Fruit fly (Drosophila melanogaster) ovary, adult (tissue): ENCODE data around the gene cype.
A peak's percentile ranks its signal among the peaks of the same experiment; 100 is the strongest.

Experiments
- CG17801 ChIP-seq: fragments of 200-800 bp; optimal IDR thresholded peaks from 2 replicates; lab custom pipeline; 2019; ENCODE audit warnings: missing biosample characterization, mild to moderate bottlenecking, missing genetic modification characterization, moderate library complexity; ENCODE audit not compliant: partially characterized antibody

cype gene

DNA sequence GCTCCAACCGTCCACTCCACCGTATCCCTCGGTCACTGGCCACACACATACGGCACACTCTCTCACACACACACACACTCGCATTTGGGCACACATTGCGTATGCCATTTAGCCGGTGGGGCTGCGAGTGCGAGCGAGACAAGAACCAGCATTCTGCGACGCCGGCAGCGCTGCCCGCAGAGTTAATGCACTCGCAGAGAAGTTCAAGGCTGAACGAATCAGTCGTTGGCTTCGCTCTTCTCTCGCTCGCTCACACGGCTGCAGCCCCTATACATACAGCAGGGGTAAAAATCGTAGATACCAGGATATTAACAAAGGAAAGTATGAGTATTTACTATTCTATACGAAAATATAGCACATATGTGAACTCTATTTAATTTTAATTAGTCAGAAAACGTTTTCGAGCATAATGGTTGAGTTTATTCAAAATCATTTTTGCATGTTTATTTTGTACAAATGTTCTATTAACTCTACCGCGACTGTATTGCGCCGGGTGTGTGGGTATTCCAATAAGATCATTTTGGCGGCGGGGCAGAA lies 34.0 kb upstream of the cype start:
- peak; percentile 94 for TF ChIP-seq CG17801

DNA sequence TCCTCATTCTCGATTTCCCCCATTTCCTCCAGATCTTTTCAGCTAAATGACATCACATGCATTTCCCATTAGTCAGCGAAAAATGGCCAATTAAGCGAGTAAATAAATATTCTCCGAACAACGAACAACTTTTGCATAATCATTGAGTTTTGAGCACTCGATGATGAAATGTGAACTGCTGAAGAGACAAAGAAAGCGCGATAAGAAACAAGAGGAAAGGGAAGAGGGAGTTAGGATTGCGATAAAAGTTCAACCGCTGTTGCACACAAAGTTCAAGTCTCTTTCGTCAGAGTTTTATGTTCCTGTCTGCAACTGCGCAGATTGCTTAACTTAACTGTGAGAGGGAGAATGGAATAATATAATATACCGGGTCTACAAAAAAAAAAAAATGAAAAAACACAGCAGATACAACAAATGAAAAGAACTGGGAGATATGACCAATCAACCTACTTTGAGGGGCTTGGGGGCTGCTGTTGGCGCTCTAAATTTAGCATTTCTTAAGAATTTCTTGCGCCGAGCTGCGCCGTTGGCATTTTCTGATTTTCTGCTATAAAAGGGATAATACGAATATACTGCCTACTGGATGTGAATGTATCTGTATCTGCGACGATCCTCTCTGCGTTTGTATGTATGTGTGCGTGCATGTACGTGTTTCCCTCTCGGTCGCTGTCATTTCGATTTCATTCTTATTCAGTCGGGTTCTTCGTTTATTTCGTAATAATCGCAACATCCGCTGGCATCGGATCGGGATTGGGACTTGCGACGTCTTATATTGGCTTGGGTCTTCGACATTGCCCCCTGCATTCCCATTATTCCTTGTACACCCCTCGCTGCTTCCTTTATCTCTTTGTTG lies 32.4 kb upstream of the cype start:
- peak; percentile 17 for TF ChIP-seq CG17801

DNA sequence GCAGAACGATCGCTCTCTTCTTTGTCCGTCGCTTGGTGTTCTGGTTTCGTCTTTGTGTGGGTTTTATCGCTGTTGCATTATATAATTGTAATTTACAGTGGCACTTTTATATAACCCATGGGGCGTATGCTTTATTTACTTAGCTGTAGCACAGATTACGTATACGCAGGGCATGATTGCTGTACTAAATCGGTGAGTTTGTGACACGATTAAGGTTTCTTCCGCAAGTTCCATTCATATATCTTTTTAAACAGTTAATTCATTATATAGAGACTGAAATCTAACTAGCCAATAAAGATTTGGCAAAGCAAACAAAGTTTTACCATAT lies 31.8 kb upstream of the cype start:
- no peak for TF ChIP-seq CG17801

DNA sequence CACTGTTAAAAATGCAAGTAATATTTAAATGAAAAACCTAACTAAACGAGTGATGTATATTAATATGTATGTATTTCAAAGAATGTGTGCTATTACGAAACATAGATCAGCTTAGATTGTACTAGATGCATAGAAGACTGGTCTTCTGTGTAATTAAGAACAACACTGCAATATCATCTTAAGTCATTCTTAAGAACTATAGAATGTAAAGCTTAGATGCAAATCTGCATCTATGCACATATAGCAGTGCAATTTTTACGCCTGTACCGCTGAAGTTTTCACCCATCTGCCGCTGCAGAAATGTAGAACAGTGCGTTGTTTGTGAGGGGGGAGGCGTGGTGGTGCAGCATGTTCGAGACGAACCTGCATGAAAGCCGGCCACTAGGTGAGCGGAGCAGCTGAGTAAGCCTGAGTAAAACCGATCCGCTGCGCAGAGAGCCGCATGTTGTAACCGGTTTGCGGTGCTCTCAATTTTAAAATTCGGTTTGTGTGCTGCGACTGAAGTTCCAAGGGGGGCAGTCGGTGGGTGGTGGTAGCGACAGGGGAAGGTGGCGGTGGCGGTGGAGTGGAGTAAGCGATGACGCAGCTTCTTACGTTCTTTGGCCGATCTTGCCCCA lies 30.2 kb upstream of the cype start:
- TF ChIP-seq CG17801 = peak; percentile 31

DNA sequence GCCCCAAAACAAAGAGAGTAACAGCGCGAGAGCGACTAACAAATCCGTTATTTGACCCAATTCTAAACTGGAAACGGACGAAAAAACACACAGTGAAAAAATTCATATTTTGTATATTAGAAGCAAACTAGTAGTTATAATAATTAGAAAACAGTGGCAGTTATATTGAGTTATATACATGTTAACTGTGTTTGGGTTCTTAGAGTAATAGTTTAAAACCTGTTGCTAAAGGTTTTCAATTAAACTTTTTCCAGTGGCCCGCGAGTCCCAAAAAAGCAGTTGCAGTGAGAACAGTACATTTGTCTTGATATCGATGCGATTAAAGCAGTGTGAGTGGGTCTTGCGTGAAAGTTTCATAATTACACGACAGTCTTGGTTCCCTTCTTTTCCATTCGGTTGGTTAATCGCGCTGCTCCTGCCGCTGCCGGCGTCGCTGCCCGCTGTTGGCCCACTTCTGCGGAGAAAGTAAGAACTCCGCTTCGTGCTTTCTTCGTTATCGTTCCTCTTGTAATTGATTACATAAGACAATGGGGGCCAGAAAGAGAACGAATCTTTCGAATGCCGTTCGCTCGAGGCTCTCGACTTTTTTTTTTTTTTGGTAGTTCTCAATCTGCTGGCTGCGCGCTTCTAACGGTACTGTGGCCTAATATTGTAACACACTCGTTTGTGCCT lies 29.6 kb upstream of the cype start:
- no peak for TF ChIP-seq CG17801

DNA sequence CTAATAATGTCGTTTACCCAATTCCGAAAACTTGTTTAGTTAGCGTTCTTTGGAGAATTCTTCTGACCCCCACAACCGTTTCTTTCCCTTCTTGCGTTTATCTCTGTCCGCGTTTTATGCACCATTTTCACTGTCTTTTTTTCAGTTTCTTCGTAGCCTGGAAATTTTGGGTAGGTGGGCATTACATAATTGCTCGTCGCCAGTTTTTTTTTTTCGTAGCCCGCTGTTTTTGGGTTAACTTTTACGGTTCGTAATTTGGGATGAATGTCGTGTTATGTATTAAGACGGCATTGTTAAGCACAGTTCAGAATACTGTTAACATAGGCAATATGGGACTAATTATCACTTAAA lies 29.1 kb upstream of the cype start:
- no peak for TF ChIP-seq CG17801

DNA sequence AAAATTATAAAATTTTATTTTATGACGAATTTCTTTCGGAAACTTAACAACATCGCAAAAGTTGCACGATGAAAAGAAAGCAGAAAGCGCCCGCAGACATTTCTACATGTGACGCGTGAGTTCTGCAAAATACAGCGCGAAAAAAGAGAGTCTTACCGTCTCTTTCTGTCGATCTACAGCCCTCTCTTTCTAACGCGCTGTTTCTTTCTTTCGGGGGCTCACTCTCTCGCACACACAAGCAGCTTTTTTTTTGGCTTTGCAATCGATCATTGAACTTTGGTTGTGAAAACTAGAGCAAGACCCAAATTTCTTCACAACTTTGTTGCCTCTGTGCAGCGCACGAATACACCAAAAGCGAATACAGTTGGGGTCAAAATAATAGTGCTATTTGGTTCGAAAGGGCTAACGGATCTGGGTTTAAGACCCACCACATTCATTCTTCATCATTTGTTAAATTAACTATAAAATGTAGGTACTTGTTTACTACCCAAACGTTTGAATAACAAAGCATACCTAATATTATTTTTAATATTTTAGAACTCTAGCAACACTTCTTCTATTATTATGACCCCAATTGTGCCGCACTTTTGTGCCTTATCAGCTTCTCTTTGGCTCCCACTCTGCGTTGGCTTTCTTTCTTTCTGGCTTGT lies 27.9 kb upstream of the cype start:
- TF ChIP-seq CG17801 = peak; percentile 88

DNA sequence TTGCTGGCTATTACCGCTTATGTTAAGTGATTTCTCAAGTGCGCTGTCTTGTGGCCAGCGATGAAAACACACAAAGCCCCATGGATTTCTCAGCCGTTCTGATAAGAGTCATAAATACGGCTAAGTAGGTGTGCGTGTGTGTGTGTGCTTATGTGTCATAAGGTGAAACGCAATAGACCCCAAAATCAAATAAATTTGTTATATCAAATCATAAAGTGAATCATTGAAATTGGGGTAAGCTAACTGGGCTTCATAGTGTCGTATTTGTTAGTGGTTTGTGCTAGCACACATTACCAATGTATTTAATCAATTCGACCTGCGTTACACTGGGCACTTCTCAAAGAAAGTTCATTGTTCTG lies 27.4 kb upstream of the cype start:
- no peak for TF ChIP-seq CG17801

DNA sequence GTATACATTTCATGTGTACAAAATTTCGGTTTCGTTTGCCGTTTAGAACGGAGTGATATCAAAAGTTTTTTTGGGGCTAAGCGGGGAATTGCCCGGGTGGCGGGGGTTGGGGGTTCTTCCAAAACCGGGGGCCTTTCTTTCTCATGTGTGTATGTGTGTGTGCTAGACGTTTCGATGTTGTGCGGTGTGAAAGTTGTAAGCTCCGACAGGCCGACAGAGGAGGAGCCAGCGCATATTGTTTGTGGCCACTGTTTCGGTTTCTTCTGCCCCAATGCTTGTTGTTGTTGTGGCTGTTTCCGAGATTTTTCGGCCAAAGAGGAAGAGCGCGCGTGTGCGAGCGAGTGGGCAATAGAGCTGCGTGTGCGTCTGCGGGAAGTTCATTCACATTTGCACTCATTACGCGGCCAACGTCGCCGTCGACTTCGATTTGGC lies 26.8 kb upstream of the cype start:
- TF ChIP-seq CG17801 = no peak

DNA sequence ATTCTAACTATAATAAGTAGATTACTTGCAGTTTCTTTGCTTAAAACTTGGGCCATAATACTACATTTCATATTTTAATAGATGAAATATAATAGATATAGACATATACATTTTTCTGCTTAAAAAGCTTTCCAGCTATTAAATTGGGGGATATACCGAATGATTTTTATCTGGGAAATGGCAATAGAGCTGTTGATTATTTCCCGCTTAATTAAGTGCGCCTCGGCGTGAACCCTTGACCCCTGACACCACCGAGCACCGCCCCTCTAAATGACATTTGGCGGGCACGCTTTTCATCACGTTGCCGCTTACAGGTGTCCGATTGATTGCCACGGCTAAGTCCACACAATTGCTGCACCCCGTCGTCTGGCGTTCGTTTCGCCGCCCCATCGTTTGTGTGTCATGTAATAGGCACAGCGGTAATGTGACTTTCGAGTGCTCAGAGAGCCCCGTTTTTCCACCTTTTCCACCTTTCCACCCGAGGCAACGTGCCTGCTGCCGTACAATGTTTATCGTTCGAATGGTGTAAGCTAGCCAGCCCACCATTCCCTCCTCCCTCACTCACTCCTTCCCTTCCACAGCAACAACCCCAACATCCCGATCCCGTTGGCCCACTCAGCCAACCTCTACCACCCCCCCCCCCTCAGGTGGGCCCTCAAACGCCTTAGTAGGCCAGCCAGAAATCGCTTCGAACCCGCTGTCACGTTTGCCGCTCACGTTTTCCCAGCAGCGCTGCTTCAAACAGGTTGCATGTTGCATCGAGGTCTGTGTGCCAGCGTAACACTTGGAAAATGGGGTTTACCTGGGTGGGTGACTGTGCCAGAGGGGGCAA lies 26.0 kb upstream of the cype start:
- TF ChIP-seq CG17801 = no peak

DNA sequence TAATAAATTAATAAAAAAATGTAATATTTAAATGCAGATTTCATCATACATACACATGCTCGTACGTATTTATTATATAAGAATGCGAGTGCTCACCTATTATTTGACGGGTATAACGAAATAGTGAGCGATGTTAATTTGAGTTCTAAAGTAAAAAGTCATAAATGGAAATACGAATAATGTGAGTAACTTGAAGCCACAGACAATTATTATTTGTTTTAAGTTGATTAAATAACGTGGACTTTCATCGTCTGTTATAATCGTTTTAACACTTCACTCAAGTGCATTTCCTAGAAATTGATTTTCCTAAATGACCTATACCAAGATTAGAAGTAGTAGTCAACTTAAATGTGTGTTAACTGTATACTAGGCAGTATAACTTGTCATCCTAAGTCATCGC lies 24.7 kb upstream of the cype start:
- TF ChIP-seq CG17801 = peak; percentile 64

DNA sequence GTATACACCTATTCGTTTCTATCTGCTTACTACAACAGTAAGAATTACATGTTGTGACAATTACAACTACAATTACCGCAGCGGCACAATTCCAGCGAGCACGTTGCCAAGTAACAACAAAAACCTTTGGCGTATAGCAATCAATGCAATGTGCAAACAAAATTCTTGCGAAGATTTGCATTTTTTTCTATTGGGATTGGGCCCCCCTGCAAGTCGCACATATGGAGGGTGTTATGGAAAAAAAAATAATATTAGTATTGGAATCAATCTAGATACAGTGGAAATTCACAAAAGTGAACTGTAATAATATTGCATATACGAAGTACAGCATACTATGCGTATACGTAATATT lies 24.4 kb upstream of the cype start:
- no peak for TF ChIP-seq CG17801

DNA sequence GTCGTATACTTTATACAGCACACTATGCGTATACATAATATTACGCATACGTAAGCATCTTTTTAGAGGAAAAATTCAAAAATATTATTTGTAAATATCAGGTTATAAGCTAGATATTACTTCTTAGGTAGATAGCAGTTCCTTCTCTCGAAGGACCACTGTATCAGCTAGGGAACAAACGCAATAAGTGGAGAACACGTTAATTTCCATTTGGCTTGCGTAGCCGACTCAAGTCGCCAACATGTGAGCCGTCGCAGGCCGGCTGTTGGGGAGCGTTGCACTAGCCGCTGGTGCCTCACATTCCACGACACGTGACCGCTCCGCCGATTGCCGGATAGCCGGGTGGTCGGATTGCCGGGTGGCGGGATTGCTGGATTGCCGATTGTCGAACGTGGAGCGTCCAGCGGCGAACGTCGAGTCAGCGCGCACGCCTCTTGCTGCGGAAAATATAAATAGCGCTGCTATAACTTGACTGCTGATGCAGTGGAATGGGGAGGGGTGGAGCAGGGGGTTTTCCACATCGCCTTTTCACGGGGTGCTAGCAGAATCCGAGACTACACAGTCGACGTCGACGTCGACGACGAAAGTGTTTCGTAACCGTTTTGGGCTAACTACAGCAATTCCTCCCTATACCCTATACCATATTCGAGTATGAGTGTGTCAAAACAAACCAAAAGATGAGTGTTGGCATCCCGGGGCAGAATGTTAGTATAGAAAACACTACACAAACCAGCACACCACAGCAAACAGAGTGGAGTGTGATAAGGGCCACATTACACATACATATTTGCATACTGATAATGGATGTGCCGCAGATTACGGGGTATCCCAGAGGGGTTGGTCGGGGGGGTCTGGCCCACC lies 23.8 kb upstream of the cype start:
- peak; percentile 68 for TF ChIP-seq CG17801

DNA sequence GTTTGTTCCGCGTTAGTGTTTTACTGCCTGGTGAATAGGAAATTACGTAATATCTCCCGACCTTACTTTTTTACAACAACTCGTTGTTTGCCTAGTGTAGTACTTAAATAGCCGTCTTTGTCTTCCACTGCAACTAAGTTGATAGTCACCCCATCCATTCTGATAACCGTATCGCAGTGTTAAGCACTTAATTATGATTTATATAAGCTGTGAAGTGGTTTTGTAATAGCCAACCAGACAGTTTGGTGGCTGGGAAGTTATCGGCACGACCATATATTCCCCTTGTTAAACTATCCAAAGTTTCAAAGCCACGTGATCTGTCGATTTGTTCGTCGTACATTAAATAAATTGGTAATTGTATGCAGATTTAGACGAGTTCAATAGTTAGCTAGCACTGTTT lies 22.7 kb upstream of the cype start:
- no peak for TF ChIP-seq CG17801

DNA sequence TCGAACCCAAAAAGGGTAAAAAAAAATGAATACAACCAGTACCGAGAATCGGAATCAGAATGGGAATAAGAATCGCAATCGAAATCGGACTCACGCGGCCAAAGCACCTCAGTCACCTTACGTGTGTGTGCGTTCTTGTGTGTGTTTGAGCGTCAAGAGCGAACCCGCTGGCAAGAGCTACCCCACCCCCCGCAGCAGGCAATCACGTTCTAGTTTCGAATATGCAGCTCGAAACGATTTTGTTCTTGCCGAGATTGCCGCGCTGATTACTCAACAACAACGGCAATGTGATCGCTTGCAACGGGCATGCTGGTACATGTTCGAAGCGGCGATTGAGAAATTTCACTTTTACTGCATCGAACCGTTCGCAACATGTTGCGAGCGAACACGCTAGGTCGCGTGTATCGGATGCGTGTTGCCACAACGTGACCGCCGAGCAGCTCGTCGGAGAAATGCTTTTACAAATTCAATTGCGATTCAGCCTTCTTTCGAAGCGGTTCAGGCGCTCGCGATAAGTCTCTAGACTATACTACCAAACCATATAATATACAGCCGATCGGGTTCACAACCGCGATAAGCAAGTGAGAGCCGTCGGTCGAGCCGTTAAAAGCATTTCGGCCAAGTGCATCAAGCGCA lies 21.7 kb upstream of the cype start:
- TF ChIP-seq CG17801 = peak; percentile 46
